Fruit fly (Drosophila melanogaster) whole organism, larva: ENCODE results near the gene CG1791.

Experiments
- noc ChIP-seq: fragments of 200-800 bp; sonication (Bioruptor generic); optimal IDR thresholded peaks from 3 replicates; lab custom pipeline; 2019; ENCODE audit warnings: missing biosample characterization, mild to moderate bottlenecking, missing genetic modification characterization, moderate library complexity

Gene CG1791

dm6 chrX:9964778-9965291 lies at the start of gene CG1791, which contains the start of gene CG1889:
Gene CG1791 (minus strand): TSS chrX:9964878.
Gene CG1889 (plus strand): TSS chrX:9965241.
- TF ChIP-seq noc (tag; lab: Kevin White, UChicago): no peak

dm6 chrX:10009794-10010614 lies 45.3 kb upstream of the CG1791 start, which contains the start of gene Dna2:
Gene Dna2 (plus strand): TSS chrX:10010481.
- no peak for TF ChIP-seq noc (tag; lab: Kevin White, UChicago)

DNA sequence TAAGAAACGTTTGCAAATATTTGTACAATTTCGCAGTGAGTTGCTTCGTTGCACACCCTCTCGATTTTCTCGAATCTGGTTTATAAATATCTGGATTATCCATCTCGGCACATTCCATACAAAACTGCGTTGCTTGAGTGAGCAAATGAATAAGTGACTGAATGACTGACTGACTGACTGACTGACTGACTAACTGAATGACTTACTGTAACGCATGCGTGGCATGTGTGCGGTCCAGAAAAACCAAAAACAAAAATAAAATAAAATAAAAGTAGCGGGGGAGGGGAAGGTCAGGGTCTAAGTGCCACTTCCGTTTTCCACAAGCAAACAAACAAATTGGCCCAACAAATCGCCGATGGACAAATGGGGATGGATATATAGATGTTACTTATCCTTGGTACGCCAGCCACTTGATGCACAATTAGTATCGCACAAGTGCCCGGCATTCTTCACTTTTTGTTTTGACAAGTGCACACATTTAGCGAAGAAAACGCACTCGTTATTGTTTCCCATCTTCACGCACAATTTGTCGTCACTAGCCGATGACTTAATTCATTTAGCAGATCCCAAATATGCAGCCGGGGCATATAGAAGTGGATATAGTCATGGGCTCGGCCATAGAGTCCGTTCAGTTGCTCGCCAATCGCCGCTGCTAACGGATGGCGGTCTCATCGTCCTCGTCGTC lies 44.0 kb upstream of the CG1791 start, which contains the start of gene CG33557:
CG33557 (plus strand) TSS at position 635 of the 685 bp plus-strand sequence.
- TF ChIP-seq noc (tag; lab: Kevin White, UChicago): no peak

DNA sequence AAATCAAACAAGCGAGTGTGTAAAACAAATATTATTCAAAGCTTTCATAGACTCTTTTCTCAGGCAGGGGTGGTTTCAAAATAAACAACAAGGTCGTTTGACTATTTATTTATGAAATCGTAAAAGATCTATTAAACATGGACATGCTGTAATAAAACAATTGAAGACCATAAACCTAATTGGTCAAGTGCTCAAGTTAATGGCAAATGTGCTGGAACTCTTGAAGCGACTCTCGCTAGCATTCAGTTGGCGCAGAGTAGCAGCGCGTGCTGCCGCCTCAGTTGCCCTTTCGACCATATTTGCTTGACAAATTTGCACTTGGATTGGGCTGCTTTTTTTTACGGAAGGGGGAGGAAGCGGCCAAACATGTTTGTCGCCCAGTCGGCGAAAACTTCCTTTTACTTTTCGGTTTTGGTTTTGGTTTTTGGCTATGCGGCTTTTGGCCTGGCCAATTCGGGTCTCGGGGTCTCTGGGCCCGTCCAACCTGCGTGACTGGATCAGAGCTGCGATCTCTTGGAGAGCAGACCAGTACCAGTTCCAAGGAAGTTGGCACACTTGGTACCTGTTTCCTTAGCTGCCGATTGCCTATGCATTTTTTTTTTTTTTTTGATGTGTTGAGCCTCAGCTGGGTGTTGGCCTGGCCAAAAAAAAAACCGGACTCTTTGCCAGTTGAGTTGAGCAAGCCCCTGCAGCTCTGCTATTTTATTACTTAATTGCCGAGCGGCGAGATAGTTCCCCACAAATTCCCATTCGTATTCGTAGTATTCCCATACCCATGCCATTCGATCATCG lies 28.9 kb upstream of the CG1791 start:
- no peak for TF ChIP-seq noc (tag; lab: Kevin White, UChicago)

DNA sequence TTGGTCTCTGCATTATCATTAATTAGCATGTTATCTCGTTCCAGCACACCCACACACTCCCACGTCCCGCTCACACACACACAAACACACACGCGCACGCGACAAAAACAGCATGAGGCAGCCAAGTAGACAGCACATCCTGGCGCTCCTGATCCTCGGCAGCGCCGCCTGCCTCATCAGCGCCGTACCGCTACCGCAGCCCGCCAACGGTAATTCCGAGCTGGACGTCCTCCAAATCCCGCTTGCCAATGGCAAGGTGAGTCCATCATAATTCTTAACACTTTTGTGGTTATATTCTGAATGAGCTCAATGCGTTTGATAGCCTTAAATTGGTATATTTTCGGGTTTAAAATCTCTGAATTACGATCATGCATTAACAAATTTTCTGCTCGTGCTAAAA lies 28.3 kb upstream of the CG1791 start:
- no peak for TF ChIP-seq noc (tag; lab: Kevin White, UChicago)

DNA sequence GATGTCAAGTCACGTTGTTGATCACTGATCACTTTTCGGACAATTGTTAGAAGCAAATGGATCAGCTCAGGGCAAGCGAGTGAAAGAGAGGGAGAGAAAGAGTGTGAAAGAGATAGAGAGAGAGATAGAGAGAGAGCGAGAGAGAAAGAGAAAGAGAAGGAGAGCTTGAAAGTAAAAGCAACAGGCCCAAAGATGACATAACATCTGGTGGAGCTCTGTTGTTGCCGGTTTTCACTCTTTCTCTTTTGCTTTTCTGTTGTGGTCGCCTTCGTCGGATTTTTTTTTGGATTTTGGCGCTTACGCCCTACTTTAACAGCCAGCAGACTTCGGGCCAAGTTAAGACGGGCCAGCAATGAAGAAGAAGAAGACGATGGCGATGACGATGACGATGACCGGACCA lies 26.3 kb upstream of the CG1791 start:
- no peak for TF ChIP-seq noc (tag; lab: Kevin White, UChicago)

DNA sequence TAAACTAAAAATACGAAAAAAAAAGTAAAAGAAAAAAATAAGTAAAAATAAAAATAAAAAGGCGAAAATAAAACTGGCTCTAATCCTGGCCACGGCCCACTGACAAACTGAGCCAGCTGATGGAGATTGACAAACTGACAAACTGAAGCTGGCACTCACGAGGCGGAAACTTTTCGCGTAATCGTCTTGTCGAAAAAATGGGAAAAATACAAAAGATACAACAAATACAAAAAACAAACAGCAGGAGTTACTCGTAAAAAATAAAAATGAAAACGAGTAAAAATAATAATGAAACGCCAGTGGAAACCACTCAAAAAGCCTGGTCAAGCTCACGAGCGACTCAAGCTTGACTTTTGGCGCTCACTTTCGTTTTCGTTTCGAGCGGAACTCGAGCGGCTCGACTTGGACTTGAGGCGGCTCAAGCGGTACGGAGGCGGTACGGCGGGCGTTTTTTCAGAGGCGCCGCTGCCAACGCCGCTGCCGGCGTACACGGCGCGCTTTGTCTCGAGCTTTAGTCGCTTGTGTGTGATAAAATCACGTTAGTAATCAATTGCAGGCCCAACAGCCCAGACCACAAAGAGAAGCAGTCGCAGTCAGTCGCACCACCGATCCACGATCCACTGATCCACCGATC lies 24.6 kb upstream of the CG1791 start, which contains the start of gene CG32694:
CG32694 (plus strand) TSS at position 537 of the 634 bp plus-strand sequence.
- TF ChIP-seq noc (tag; lab: Kevin White, UChicago): no peak

- TF ChIP-seq noc (tag; lab: Kevin White, UChicago): no peak
Measured at dm6 chrX:9987361-9988087, 22.8 kb upstream of the CG1791 start.

DNA sequence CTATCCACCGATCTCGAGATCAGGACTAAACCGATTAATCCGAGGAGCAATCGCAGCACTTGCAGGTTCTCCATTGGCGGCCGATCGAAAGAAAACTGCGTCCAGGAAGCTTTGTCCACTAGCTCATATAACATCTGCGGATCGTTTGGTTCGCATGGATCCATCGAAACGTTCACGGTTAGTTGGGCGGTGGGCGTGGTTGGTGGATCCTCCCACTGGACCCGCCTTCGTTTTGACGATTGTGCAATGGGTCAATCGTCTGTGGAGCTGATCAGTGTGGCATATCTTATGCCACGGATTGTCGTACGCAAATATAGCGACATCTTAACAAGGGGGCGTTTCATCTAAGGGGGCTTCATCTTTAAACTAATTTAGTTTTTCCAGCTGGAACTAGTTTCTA lies 15.8 kb upstream of the CG1791 start, which contains the start of gene CG15252:
CG15252 (minus strand) TSS at position 101 of the 400 bp plus-strand sequence.
- TF ChIP-seq noc (tag; lab: Kevin White, UChicago): no peak

dm6 chrX:9977305-9977704 lies 12.6 kb upstream of the CG1791 start, which contains the start of gene CG43386:
Gene CG43386 (minus strand): TSS chrX:9977405.
- TF ChIP-seq noc (tag; lab: Kevin White, UChicago): no peak

DNA sequence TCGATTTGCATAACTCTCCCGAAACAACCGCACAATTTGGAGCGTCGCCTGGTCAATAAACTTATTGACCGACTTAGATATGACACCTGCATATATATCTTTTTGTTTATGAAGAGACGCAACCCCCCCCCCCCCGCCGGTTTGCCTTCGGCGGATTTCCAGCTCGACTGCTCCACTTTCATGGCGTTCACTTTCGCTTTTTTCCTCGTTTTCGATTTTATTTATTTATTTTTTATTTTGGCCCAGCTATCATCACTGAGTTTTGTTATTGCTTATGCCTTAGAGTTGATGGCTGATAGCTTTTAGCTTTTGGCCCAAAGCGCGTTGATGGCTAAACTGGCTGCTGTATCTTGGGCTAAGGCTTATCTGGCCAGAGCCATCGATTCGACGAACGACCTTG lies 11.3 kb upstream of the CG1791 start:
- no peak for TF ChIP-seq noc (tag; lab: Kevin White, UChicago)

- no peak for TF ChIP-seq noc (tag; lab: Kevin White, UChicago)
Measured at dm6 chrX:9932296-9932892, 32.3 kb downstream of the CG1791 start.

DNA sequence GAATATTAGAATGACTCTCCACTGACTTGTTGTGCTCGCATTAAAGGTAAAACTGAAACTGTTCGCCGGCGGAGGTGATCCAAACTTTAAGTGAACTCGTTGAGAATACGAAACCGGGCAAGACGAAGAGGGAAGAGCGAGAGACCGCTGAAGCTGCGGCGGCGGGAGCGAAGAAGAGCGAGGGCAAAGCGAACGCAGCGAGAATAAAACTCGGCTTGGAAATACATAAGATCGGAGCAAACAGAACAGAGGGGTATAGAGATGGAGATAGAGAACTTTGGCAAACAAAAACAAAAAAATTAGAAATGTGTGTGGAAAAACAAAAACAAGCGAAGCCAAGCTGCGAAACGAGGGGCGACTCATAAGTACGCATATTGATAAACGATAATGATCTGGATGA lies 33.8 kb downstream of the CG1791 start, which contains the start of gene Idgf4:
Idgf4 (minus strand) TSS at position 67 of the 400 bp plus-strand sequence.
- peak; percentile 10 for TF ChIP-seq noc (tag; lab: Kevin White, UChicago)
